Fruit fly (Drosophila melanogaster): ENCODE measurements around the gene mtDNA-helicase.

dm6 chr2L:9933063-9933462, 39.8 kb upstream of the mtDNA-helicase start, which contains the start of gene Cpr30F:
- TF ChIP-seq CG4282 (GFP tag; optimal IDR thresholded peaks at IDR 0.05), result no peak
- TF ChIP-seq CoRest (tag; optimal IDR thresholded peaks at IDR 0.05), result no peak
- TF ChIP-seq az2 (GFP tag; optimal IDR thresholded peaks at IDR 0.05), result no peak
- no peak for TF ChIP-seq CG4707 (GFP tag; optimal IDR thresholded peaks at IDR 0.05)
- no peak for TF ChIP-seq CG10321 (GFP tag; IDR thresholded peaks at IDR 0.05)
- no peak for TF ChIP-seq CG14710 (tag; optimal IDR thresholded peaks at IDR 0.05)
- TF ChIP-seq onecut (GFP tag; IDR thresholded peaks at IDR 0.05), result no peak
- no peak for TF ChIP-seq CG16815 (GFP tag; optimal IDR thresholded peaks at IDR 0.05)
- no peak for TF ChIP-seq grau (tag; optimal IDR thresholded peaks at IDR 0.05)
- TF ChIP-seq Sry-β (GFP tag; optimal IDR thresholded peaks at IDR 0.05), result no peak
- no peak for TF ChIP-seq odd (GFP tag; optimal IDR thresholded peaks at IDR 0.05)

All from whole organism, embryonic.